Worm (Caenorhabditis elegans) whole organism, L4 larva: ENCODE measurements around the gene T01H3.3.

Source experiments
- F37D6.2 ChIP-seq: sonication (generic microtip); optimal IDR thresholded peaks from 2 replicates; lab custom pipeline; 2016; ENCODE audit warnings: mild to moderate bottlenecking, missing genetic modification characterization, missing compliant biosample characterization
- T20F7.1 ChIP-seq: fragments of 200-800 bp; sonication (Bioruptor generic); optimal IDR thresholded peaks from 2 replicates; lab custom pipeline; 2018; ENCODE audit warnings: mild to moderate bottlenecking, missing genetic modification characterization, missing compliant biosample characterization
- Y48G9A.11 ChIP-seq: fragments of 200-800 bp; sonication (Bioruptor generic); IDR thresholded peaks from 2 replicates; pipeline ENCODE4 v1.3.6; 2022; ENCODE audit warnings: missing genetic modification reagents, missing genetic modification characterization, missing compliant biosample characterization
- Y75B8A.6 ChIP-seq: fragments of 200-800 bp; sonication (Bioruptor generic); IDR thresholded peaks from 2 replicates; pipeline ENCODE4 v1.3.6; 2022; ENCODE audit warnings: missing genetic modification reagents, missing genetic modification characterization, missing compliant biosample characterization
- arid-1 ChIP-seq: fragments of 200-800 bp; sonication (Bioruptor generic); conservative IDR thresholded peaks from 2 replicates; pipeline ENCODE4 v1.3.6; 2022; ENCODE audit warnings: missing genetic modification reagents, missing genetic modification characterization, missing compliant biosample characterization
- ceh-20 ChIP-seq: fragments of 200-800 bp; sonication (Bioruptor generic); IDR thresholded peaks from 2 replicates; pipeline ENCODE4 v1.3.6; 2022; ENCODE audit warnings: missing genetic modification reagents, missing genetic modification characterization, missing compliant biosample characterization
- ceh-28 ChIP-seq: fragments of 150-350 bp; optimal IDR thresholded peaks from 2 replicates; lab custom pipeline; 2014; ENCODE audit warnings: missing biosample characterization, missing genetic modification reagents, missing genetic modification characterization
- ceh-62 ChIP-seq: sonication (generic microtip); optimal IDR thresholded peaks from 2 replicates; lab custom pipeline; 2017; ENCODE audit warnings: missing biosample characterization, missing genetic modification characterization
- ctbp-1 ChIP-seq: fragments of 200-800 bp; sonication (Bioruptor generic); IDR thresholded peaks from 2 replicates; pipeline ENCODE4 v1.3.6; 2022; ENCODE audit warnings: missing genetic modification reagents, missing genetic modification characterization, missing compliant biosample characterization
- daf-16 ChIP-seq, 3 experiments: sonication (generic microtip); optimal IDR thresholded peaks; 2 replicates each; lab custom pipeline; 2016 to 2017; ENCODE audit warnings: missing genetic modification characterization in 3 of 3, missing genetic modification reagents in 3 of 3, mild to moderate bottlenecking in 2 of 3, missing compliant biosample characterization in 2 of 3, missing biosample characterization in 1 of 3, moderate library complexity in 1 of 3
- dmd-6 ChIP-seq: fragments of 200-800 bp; sonication (Bioruptor generic); IDR thresholded peaks from 2 replicates; pipeline ENCODE4 v1.3.6; 2022; ENCODE audit warnings: missing genetic modification reagents, missing genetic modification characterization, missing compliant biosample characterization
- dpl-1 ChIP-seq: fragments of 150-350 bp; optimal IDR thresholded peaks from 2 replicates; lab custom pipeline; 2014; ENCODE audit warnings: missing biosample characterization, missing genetic modification reagents, missing genetic modification characterization
- duxl-1 ChIP-seq: sonication (generic microtip); optimal IDR thresholded peaks from 2 replicates; lab custom pipeline; 2016; ENCODE audit warnings: mild to moderate bottlenecking, missing genetic modification characterization, moderate library complexity, missing compliant biosample characterization; ENCODE audit not compliant: poor library complexity
- dve-1 ChIP-seq: sonication (generic microtip); optimal IDR thresholded peaks from 2 replicates; lab custom pipeline; 2017; ENCODE audit warnings: antibody characterized with exemption, mild to moderate bottlenecking, missing genetic modification characterization, missing compliant biosample characterization; ENCODE audit not compliant: insufficient read depth
- egl-43 ChIP-seq: fragments of 200-800 bp; sonication (Bioruptor generic); IDR thresholded peaks from 2 replicates; pipeline ENCODE4 v1.3.6; 2022; ENCODE audit warnings: missing genetic modification reagents, missing genetic modification characterization, missing compliant biosample characterization
- fkh-10 ChIP-seq: fragments of 150-350 bp; optimal IDR thresholded peaks from 2 replicates; lab custom pipeline; 2014; ENCODE audit warnings: missing biosample characterization, missing genetic modification reagents, missing genetic modification characterization
- gei-8 ChIP-seq: fragments of 200-800 bp; sonication (Bioruptor generic); optimal IDR thresholded peaks from 2 replicates; lab custom pipeline; 2018; ENCODE audit warnings: mild to moderate bottlenecking, missing genetic modification characterization, missing compliant biosample characterization
- hif-1 ChIP-seq, 2 experiments: sonication (generic microtip); optimal IDR thresholded peaks; 2 replicates each; lab custom pipeline; 2016 to 2017; ENCODE audit warnings: missing compliant biosample characterization in 2 of 2, missing genetic modification characterization in 2 of 2, missing genetic modification reagents in 2 of 2, missing genotype in 2 of 2, mild to moderate bottlenecking in 1 of 2
- hlh-30 ChIP-seq: sonication (generic microtip); optimal IDR thresholded peaks from 2 replicates; lab custom pipeline; 2017; ENCODE audit warnings: antibody characterized with exemption, mild to moderate bottlenecking, missing genetic modification characterization, missing compliant biosample characterization; ENCODE audit not compliant: insufficient read depth
- lim-7 ChIP-seq: fragments of 200-800 bp; sonication (Bioruptor generic); IDR thresholded peaks from 2 replicates; pipeline ENCODE4 v1.3.6; 2022; ENCODE audit warnings: missing genetic modification characterization, missing compliant biosample characterization
- lin-13 ChIP-seq: fragments of 150-350 bp; optimal IDR thresholded peaks from 2 replicates; lab custom pipeline; 2014; ENCODE audit warnings: missing biosample characterization, missing genetic modification reagents, missing genetic modification characterization
- lin-38 ChIP-seq: fragments of 200-800 bp; sonication (Bioruptor generic); IDR thresholded peaks from 2 replicates; pipeline ENCODE4 v1.3.6; 2022; ENCODE audit warnings: missing genetic modification reagents, missing genetic modification characterization, missing compliant biosample characterization
- lin-39 ChIP-seq: fragments of 150-350 bp; optimal IDR thresholded peaks from 2 replicates; lab custom pipeline; 2014; ENCODE audit warnings: missing biosample characterization, missing genetic modification reagents, missing genetic modification characterization
- lsy-2 ChIP-seq, 2 experiments: fragments of 150-350 bp in 1 of 2; sonication (generic microtip) in 1 of 2; optimal IDR thresholded peaks; 2 replicates each; lab custom pipeline; 2014 to 2017; ENCODE audit warnings: missing biosample characterization in 2 of 2, missing genetic modification characterization in 2 of 2
- mdt-29 ChIP-seq: fragments of 200-800 bp; sonication (Bioruptor generic); IDR thresholded peaks from 2 replicates; pipeline ENCODE4 v1.3.6; 2022; ENCODE audit warnings: missing genetic modification reagents, missing genetic modification characterization, missing compliant biosample characterization
- mep-1 ChIP-seq: fragments of 150-350 bp; sonication (generic microtip); optimal IDR thresholded peaks from 3 replicates; lab custom pipeline; 2014; ENCODE audit warnings: missing biosample characterization, missing genetic modification characterization
- mes-2 ChIP-seq: sonication (generic microtip); optimal IDR thresholded peaks from 2 replicates; lab custom pipeline; 2016; ENCODE audit warnings: missing genotype, mild to moderate bottlenecking, missing genetic modification characterization, missing compliant biosample characterization; ENCODE audit not compliant: poor library complexity, severe bottlenecking
- nhr-11 ChIP-seq: fragments of 150-350 bp; optimal IDR thresholded peaks from 2 replicates; lab custom pipeline; 2014; ENCODE audit warnings: missing biosample characterization, missing genetic modification characterization
- nhr-111 ChIP-seq: fragments of 200-800 bp; sonication (Bioruptor generic); optimal IDR thresholded peaks from 2 replicates; lab custom pipeline; 2018; ENCODE audit warnings: mild to moderate bottlenecking, missing genetic modification characterization, missing compliant biosample characterization
- nhr-237 ChIP-seq: sonication (generic microtip); optimal IDR thresholded peaks from 2 replicates; lab custom pipeline; 2017; ENCODE audit warnings: missing biosample characterization, missing genetic modification characterization
- nhr-25 ChIP-seq: sonication (generic microtip); optimal IDR thresholded peaks from 2 replicates; lab custom pipeline; 2017; ENCODE audit warnings: missing genetic modification characterization, mild to moderate bottlenecking, missing compliant biosample characterization, antibody characterized with exemption, moderate library complexity, borderline replicate concordance; ENCODE audit not compliant: insufficient read depth
- nhr-76 ChIP-seq: fragments of 150-350 bp; optimal IDR thresholded peaks from 2 replicates; lab custom pipeline; 2014; ENCODE audit warnings: missing biosample characterization, missing genetic modification characterization
- rbr-2 ChIP-seq: sonication (generic microtip); optimal IDR thresholded peaks from 2 replicates; lab custom pipeline; 2016; ENCODE audit warnings: missing genotype, missing genetic modification characterization, missing compliant biosample characterization
- saeg-2 ChIP-seq: fragments of 200-800 bp; sonication (Bioruptor generic); IDR thresholded peaks from 2 replicates; pipeline ENCODE4 v1.3.6; 2022; ENCODE audit warnings: missing genetic modification reagents, missing genetic modification characterization, missing compliant biosample characterization
- set-16 ChIP-seq: fragments of 200-800 bp; sonication (Bioruptor generic); IDR thresholded peaks from 2 replicates; pipeline ENCODE4 v1.3.6; 2022; ENCODE audit warnings: missing genetic modification reagents, missing genetic modification characterization, missing compliant biosample characterization
- skn-1 ChIP-seq: fragments of 150-350 bp; optimal IDR thresholded peaks from 2 replicates; lab custom pipeline; 2014; ENCODE audit warnings: missing biosample characterization, missing genetic modification characterization
- unc-130 ChIP-seq: sonication (generic microtip); optimal IDR thresholded peaks from 2 replicates; lab custom pipeline; 2016; ENCODE audit warnings: missing genetic modification reagents, missing genetic modification characterization, missing compliant biosample characterization
- unc-62 ChIP-seq, 3 experiments: fragments of 150-350 bp in 1 of 3; sonication (generic microtip); optimal IDR thresholded peaks in 2 of 3; peaks in 1 of 3; 1 replicate in 1 of 3; 2 replicates in 2 of 3; lab custom pipeline; 2014 to 2017; ENCODE audit warnings: missing biosample characterization in 3 of 3, missing genetic modification characterization in 3 of 3, missing genetic modification reagents in 3 of 3, missing genotype in 1 of 3
- zip-2 ChIP-seq: fragments of 150-350 bp; optimal IDR thresholded peaks from 2 replicates; lab custom pipeline; 2014; ENCODE audit warnings: missing biosample characterization, missing genetic modification characterization
- ztf-7 ChIP-seq: fragments of 150-350 bp; optimal IDR thresholded peaks from 2 replicates; lab custom pipeline; 2014; ENCODE audit warnings: missing biosample characterization, missing genetic modification characterization

T01H3.3 gene

DNA sequence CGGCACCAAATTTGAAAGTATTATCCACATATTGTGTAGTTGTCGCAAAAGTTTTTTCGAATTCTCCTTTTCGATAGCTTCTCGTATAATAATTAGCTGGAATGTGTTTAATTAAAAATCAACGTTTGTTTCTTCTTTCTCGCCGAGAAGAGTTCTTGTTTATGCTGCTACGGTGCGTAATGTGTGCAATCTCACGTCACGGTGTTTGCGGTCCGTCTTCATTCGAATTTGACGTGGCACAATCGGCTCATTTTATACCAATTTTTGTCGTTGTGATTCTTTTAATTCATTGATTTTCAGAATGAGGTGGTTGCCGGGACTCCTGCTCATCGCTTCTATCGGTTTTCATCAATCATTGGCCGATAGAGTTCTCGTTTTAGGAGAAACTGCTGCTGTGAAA, 9.5 kb downstream of the T01H3.3 start, which contains the start of gene ostb-1:
TSS of gene ostb-1 (plus strand) at position 301 of the 400 bp plus-strand sequence.
- peak; percentile 2 for TF ChIP-seq hlh-30 (tag; lab: Kevin White, UChicago)
- no peak for TF ChIP-seq gei-8
- no peak for TF ChIP-seq ceh-62 (tag; lab: Kevin White, UChicago)
- TF ChIP-seq ceh-20 = no peak
- TF ChIP-seq dpl-1 (GFP tag; lab: Kevin White, UChicago) = peak; percentile 26
- TF ChIP-seq Y75B8A.6 = no peak
- TF ChIP-seq dve-1 (tag; lab: Kevin White, UChicago) = peak; percentile 10
- TF ChIP-seq mes-2 (tag; lab: Kevin White, UChicago) = peak; percentile 55
- TF ChIP-seq T20F7.1 (GFP tag; lab: Kevin White, UChicago) = peak; percentile 43
- no peak for TF ChIP-seq daf-16 (GFP tag; optimal IDR thresholded peaks at IDR 0.05; lab: Kevin White, UChicago)
- peak; percentile 72 for TF ChIP-seq daf-16 (tag; optimal IDR thresholded peaks at IDR 0.05; lab: Kevin White, UChicago)
- peak; percentile 14; the same call in 1 of the 2 replicates for TF ChIP-seq lin-38 (GFP tag; lab: Robert Waterston, UW)
- TF ChIP-seq lsy-2 (tag; optimal IDR thresholded peaks at IDR 0.05; lab: Kevin White, UChicago) = peak in 1 of 2 experiments; percentile 82
- TF ChIP-seq nhr-76 = no peak

DNA sequence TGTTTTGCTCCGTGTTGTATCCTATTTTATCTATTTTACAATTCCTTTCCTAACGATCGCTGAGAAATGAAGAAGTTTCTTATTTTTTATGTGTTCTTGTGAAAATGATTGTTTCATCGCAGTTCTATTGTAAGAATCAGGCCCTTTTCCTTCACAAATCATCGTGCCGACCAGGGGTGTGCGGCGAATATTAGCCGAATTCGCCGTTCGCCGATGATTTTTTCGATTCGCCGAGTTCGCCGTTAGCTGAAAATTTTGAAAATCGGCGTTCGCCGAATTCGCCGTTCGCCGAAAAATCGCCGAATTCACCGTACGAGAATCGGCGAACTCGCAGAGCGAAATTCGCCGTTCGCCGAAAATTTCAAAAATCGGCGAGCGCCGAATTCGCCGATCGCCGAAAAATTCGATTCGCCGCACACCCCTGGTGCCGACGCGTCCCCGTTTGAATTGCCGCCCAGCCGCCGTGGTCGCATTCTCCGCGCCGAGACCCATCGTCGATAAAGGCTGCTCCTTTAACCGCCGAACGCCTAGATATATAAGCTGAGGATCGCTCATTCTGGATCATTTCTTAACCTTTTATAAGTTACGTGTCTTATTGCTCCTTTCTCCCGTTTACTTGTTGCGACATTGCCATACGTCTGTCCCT, 10.1 kb downstream of the T01H3.3 start:
- peak; percentile 91 for TF ChIP-seq set-16 (GFP tag; lab: Robert Waterston, UW)
- no peak for TF ChIP-seq nhr-111
- TF ChIP-seq egl-43 (GFP tag; lab: Robert Waterston, UW) = 0 out of 2 replicates have a peak, but pooled peaks have one; percentile 24
- TF ChIP-seq dpl-1 (GFP tag; lab: Kevin White, UChicago) = peak; percentile 1
- TF ChIP-seq ctbp-1 (GFP tag; lab: Robert Waterston, UW) = no peak
- no peak for TF ChIP-seq skn-1 (tag; lab: Kevin White, UChicago)
- TF ChIP-seq, all 104 proteins: peak for 3

DNA sequence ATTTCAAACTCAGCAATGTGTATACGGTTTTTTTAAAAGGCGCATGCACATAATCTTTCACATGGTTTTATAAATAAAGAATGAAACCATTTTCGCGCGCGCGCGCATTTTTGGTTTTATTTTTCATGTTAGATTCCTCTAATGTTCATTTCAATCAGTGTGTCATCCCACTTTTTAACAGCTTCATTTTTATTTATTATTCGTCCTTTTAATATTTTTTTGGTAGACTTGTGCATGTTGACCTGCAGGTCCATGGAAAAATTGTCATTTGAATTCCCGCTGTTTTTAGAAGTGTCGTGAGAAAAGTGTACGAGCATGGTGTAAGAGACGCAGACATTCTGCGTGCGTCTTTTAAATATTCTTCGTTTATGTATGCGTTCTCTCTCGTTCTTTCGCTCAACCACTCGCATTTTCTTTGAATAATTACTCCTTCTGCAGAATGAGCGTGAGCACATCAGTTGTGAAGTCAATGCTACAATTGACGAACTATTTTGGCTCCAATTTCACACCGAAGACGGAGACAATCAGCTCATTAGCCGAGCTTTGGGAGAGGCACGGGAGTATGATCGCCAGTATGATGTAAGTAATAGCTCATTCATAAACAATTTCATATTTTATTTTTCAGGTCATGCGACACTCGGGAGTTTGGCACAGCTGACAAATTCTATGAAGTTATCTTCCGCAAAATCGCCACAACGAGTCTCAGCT, 13.3 kb downstream of the T01H3.3 start, which contains the start of gene lin-5:
TSS of gene lin-5 (plus strand) at position 354 of the 708 bp plus-strand sequence.
- TF ChIP-seq nhr-237 (no peak), T20F7.1 (GFP tag; lab: Kevin White, UChicago) (peak; percentile 58), lim-7 (no peak), hlh-30 (tag; lab: Kevin White, UChicago) (peak; percentile 53), ztf-7 (tag; lab: Kevin White, UChicago) (no peak), zip-2 (tag; lab: Kevin White, UChicago) (no peak), daf-16 (GFP tag; optimal IDR thresholded peaks at IDR 0.05; lab: Kevin White, UChicago) (no peak), daf-16 (tag; optimal IDR thresholded peaks at IDR 0.05; lab: Kevin White, UChicago) (peak; percentile 25), dmd-6 (no peak), lsy-2 (tag; optimal IDR thresholded peaks at IDR 0.05; lab: Kevin White, UChicago) (peak in 1 of 2 experiments; percentile 86), saeg-2 (no peak), unc-130 (GFP tag; lab: Kevin White, UChicago) (peak; percentile 74), rbr-2 (tag; lab: Kevin White, UChicago) (peak; percentile 45), unc-62 (GFP tag; optimal IDR thresholded peaks at IDR 0.05 in 1 of 2; lab: Kevin White, UChicago) (peak in 1 of 2 experiments; percentile 91), unc-62 (tag; optimal IDR thresholded peaks at IDR 0.05; lab: Kevin White, UChicago) (no peak), dve-1 (tag; lab: Kevin White, UChicago) (peak; percentile 4), arid-1 (GFP tag; lab: Robert Waterston, UW) (no peak; the same call in 1 of the 2 replicates), nhr-11 (peak; percentile 36), ceh-28 (tag; lab: Kevin White, UChicago) (no peak), lin-13 (GFP tag; lab: Kevin White, UChicago) (peak; percentile 20), duxl-1 (tag; lab: Kevin White, UChicago) (no peak), F37D6.2 (peak; percentile 16), Y48G9A.11 (GFP tag; lab: Robert Waterston, UW) (peak; percentile 38; the same call in 1 of the 2 replicates), mes-2 (tag; lab: Kevin White, UChicago) (peak; percentile 70), mdt-29 (GFP tag; lab: Robert Waterston, UW) (no peak), hif-1 (tag; optimal IDR thresholded peaks at IDR 0.05; lab: Kevin White, UChicago) (peak in 1 of 2 experiments; percentile 74), nhr-25 (tag; lab: Kevin White, UChicago) (no peak), mep-1 (tag; lab: Kevin White, UChicago) (peak; percentile 67), ceh-62 (tag; lab: Kevin White, UChicago) (no peak), gei-8 (no peak), fkh-10 (GFP tag; lab: Kevin White, UChicago) (peak; percentile 9), dpl-1 (GFP tag; lab: Kevin White, UChicago) (peak; percentile 90), lin-39 (tag; lab: Kevin White, UChicago) (no peak), lin-38 (GFP tag; lab: Robert Waterston, UW) (peak; percentile 63)
